Worm (Caenorhabditis elegans): ENCODE measurements around the gene apx-1.

Gene apx-1

ce11 chrV:3200323-3200722 lies 9.7 kb upstream of the apx-1 start, which contains the start of gene K08D9.4:
TSS of gene K08D9.4 (minus strand) at chrV:3200423.
- TF ChIP-seq snpc-4 (tag; optimal IDR thresholded peaks at IDR 0.05): no peak
- TF ChIP-seq pha-4 (tag; optimal IDR thresholded peaks at IDR 0.05): no peak
- no peak for TF ChIP-seq hmg-11 (tag; optimal IDR thresholded peaks at IDR 0.05)
- no peak for TF ChIP-seq ceh-16 (tag; optimal IDR thresholded peaks at IDR 0.05)
- no peak for TF ChIP-seq nhr-43 (tag; optimal IDR thresholded peaks at IDR 0.05; ENCODE audit: poor library complexity, severe bottlenecking)

DNA sequence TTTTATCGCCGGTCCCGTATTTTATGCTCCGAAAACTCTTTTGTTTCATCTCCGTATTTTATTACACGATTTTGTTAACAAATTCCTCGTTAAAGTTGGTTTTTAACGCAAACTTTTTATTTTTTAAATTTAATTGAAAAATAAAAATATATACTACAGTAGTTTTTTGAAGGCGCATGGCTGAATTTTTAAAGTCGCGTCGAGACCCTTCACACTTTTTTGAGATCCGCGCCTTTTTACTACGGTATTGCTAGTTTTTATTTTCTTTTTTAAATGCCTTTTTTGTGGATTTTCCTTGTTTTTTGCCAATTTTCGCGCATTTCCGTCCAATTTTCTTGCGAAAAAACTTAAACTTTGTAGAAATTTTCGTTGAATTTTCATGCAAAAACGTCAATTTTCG lies 5.6 kb upstream of the apx-1 start:
- TF ChIP-seq snpc-4 (tag; optimal IDR thresholded peaks at IDR 0.05) (no peak), unc-62 (GFP tag; optimal IDR thresholded peaks at IDR 0.05) (no peak), lin-39 (tag; optimal IDR thresholded peaks at IDR 0.05) (no peak), skn-1 (tag; optimal IDR thresholded peaks at IDR 0.05) (no peak)

ce11 chrV:3208940-3209339 lies 1.1 kb upstream of the apx-1 start:
- TF ChIP-seq sea-2 (GFP tag; optimal IDR thresholded peaks at IDR 0.05) (no peak), aly-2 (tag; optimal IDR thresholded peaks at IDR 0.05) (no peak), pqm-1 (tag; optimal IDR thresholded peaks at IDR 0.05) (no peak), nhr-25 (tag; optimal IDR thresholded peaks at IDR 0.05) (no peak), nhr-43 (tag; optimal IDR thresholded peaks at IDR 0.05; ENCODE audit: poor library complexity, severe bottlenecking) (no peak), hmg-11 (tag; optimal IDR thresholded peaks at IDR 0.05) (no peak), ZK546.5 (tag; optimal IDR thresholded peaks at IDR 0.05) (no peak), fkh-10 (GFP tag; optimal IDR thresholded peaks at IDR 0.05) (no peak), ceh-9 (tag; optimal IDR thresholded peaks at IDR 0.05) (no peak), fkh-2 (tag; optimal IDR thresholded peaks at IDR 0.05) (no peak), eor-1 (tag; optimal IDR thresholded peaks at IDR 0.05) (no peak), mml-1 (tag; optimal IDR thresholded peaks at IDR 0.05) (no peak), fos-1 (tag; optimal IDR thresholded peaks at IDR 0.05) (no peak), jun-1 (tag; optimal IDR thresholded peaks at IDR 0.05) (no peak), ztf-11 (tag; optimal IDR thresholded peaks at IDR 0.05) (no peak), elt-1 (tag; optimal IDR thresholded peaks at IDR 0.05) (no peak), nhr-28 (tag; optimal IDR thresholded peaks at IDR 0.05) (no peak), skn-1 (tag; optimal IDR thresholded peaks at IDR 0.05) (no peak), unc-62 (GFP tag; optimal IDR thresholded peaks at IDR 0.05) (no peak)

DNA sequence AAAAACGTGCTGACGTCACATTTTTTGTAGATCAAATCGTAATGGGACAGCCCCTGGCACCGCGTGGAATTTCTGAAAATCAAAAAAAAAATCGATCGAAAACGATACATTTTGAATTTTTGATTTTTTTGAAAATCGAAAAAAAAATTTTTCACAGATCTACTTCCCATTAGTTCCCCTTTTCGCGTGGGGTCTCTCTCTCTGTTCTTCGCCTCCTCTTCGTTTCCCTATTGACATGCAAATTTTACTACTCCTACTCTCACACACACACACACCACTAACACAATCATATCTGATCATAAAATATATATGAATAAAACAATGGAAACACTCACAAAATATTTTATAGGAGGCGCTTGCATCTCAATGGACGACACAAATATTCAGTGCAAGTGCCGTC lies 8.6 kb downstream of the apx-1 start:
- TF ChIP-seq egl-27 (tag; optimal IDR thresholded peaks at IDR 0.05): no peak
- TF ChIP-seq aly-2 (tag; optimal IDR thresholded peaks at IDR 0.05): no peak
- TF ChIP-seq nhr-11 (tag; optimal IDR thresholded peaks at IDR 0.05): no peak
- no peak for TF ChIP-seq fos-1 (tag; optimal IDR thresholded peaks at IDR 0.05)
- TF ChIP-seq pha-4 (tag; optimal IDR thresholded peaks at IDR 0.05): no peak

DNA sequence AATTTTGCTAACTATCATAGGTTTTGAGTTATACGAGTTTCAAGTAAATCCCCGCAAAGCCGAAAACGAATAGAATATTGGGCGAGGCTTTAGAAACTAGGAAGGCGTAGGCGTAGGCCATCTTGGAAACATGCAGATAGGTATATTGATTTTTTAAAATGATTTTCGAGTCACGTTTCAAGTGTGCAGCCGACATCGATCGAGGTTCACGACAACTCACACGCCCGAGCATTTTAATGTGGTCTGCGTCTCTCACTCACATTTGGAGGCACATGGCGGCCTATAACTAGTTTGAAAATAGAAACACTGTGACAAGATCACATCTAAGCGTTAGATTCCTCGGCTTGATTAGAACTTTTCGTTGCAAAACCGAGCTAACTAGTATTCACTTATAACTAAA lies 17.4 kb downstream of the apx-1 start, which contains the start of gene K08D9.2:
K08D9.2 (plus strand) TSS at position 301 of the 400 bp plus-strand sequence.
- no peak for TF ChIP-seq nhr-76 (tag; optimal IDR thresholded peaks at IDR 0.05)
- TF ChIP-seq sea-2 (GFP tag; optimal IDR thresholded peaks at IDR 0.05): no peak
- TF ChIP-seq nhr-25 (tag; optimal IDR thresholded peaks at IDR 0.05): no peak
- TF ChIP-seq aly-2 (tag; optimal IDR thresholded peaks at IDR 0.05): no peak
- no peak for TF ChIP-seq ama-1 (optimal IDR thresholded peaks at IDR 0.05)
- no peak for TF ChIP-seq unc-39 (tag; optimal IDR thresholded peaks at IDR 0.05)
- no peak for TF ChIP-seq lin-15B (tag; optimal IDR thresholded peaks at IDR 0.05)
- TF ChIP-seq lin-39 (tag; optimal IDR thresholded peaks at IDR 0.05): no peak

- TF ChIP-seq ceh-28 (tag; optimal IDR thresholded peaks at IDR 0.05): no peak
- TF ChIP-seq elt-3 (tag; optimal IDR thresholded peaks at IDR 0.05): no peak
- TF ChIP-seq ztf-4 (tag; optimal IDR thresholded peaks at IDR 0.05): no peak
- no peak for TF ChIP-seq mml-1 (tag; optimal IDR thresholded peaks at IDR 0.05)
Observed at ce11 chrV:3230150-3230549, 20.2 kb downstream of the apx-1 start.

ce11 chrV:3230597-3230996 lies 20.6 kb downstream of the apx-1 start, which contains the start of gene K08D9.10:
TSS of gene K08D9.10 (plus strand) at chrV:3230897.
- no peak for TF ChIP-seq ama-1 (optimal IDR thresholded peaks at IDR 0.05)
- TF ChIP-seq elt-1 (tag; optimal IDR thresholded peaks at IDR 0.05): no peak
- no peak for TF ChIP-seq pha-4 (tag; optimal IDR thresholded peaks at IDR 0.05)
